Worm (Caenorhabditis elegans): ENCODE measurements around the gene F35H10.10.

DNA sequence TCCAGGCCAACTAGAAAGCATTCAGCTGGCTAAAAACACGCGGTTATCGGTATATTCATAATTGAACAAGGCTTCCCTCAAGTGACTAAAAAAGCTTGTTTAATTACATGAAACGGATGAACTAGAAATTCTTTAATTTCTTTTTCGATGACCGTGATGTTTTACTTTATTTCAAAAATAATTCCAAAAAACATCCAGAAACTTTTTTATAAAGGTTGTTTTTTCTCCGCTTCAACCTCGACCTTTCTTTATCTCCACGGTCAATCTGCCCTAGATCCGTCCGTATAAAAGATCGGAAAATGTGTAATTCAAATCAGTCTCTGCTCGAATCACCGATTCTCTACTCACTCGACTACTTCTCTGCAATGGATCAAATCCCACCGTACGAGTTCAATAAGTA is 32.8 kb upstream of the F35H10.10 start, which contains the start of gene F17E9.5:
- TF ChIP-seq klf-2 (GFP tag; conservative IDR thresholded peaks at IDR 0.05) (no peak), med-1 (GFP tag; optimal IDR thresholded peaks at IDR 0.05; ENCODE audit: insufficient read depth) (no peak), ztf-29 (GFP tag; IDR thresholded peaks at IDR 0.05) (no peak), cog-1 (tag; optimal IDR thresholded peaks at IDR 0.05) (no peak)
